Fruit fly (Drosophila melanogaster) whole organism, embryonic: Measurements from ENCODE around the gene Tti1.
A peak's percentile ranks its signal among the peaks of the same experiment; 100 is the strongest.

ENCODE experiments used
- Adf1 ChIP-seq: fragments of 200-800 bp; sonication (Bioruptor generic); IDR thresholded peaks from 2 replicates; pipeline ENCODE4 v1.3.6; 2022; ENCODE audit warnings: missing biosample characterization, missing genetic modification characterization
- Antp ChIP-seq: fragments of 200-800 bp; sonication (Bioruptor generic); optimal IDR thresholded peaks from 3 replicates; lab custom pipeline; 2016; ENCODE audit warnings: missing biosample characterization, missing genetic modification characterization
- B-H1 ChIP-seq: fragments of 200-800 bp; sonication (Bioruptor generic); IDR thresholded peaks from 3 replicates; pipeline ENCODE4 v1.3.6; 2022; ENCODE audit warnings: missing biosample characterization, missing genetic modification characterization
- B-H2 ChIP-seq: fragments of 200-800 bp; sonication (Bioruptor generic); optimal IDR thresholded peaks from 2 replicates; lab custom pipeline; 2018; ENCODE audit warnings: missing biosample characterization, mild to moderate bottlenecking, missing genetic modification characterization
- Bgb ChIP-seq: fragments of 200-800 bp; sonication (Bioruptor generic); IDR thresholded peaks from 2 replicates; pipeline ENCODE4 v1.3.6; 2022; ENCODE audit warnings: missing biosample characterization, missing genetic modification characterization; ENCODE audit not compliant: partially characterized antibody
- Bteb2 ChIP-seq: fragments of 200-800 bp; sonication (Bioruptor generic); optimal IDR thresholded peaks from 2 replicates; lab custom pipeline; 2016; ENCODE audit warnings: missing biosample characterization, missing genetic modification characterization
- CG10543 ChIP-seq: fragments of 200-800 bp; sonication (Bioruptor generic); optimal IDR thresholded peaks from 3 replicates; lab custom pipeline; 2017; ENCODE audit warnings: missing biosample characterization, mild to moderate bottlenecking, missing genetic modification characterization, moderate library complexity
- CG12155 ChIP-seq: fragments of 200-800 bp; sonication (Bioruptor generic); optimal IDR thresholded peaks from 3 replicates; lab custom pipeline; 2016; ENCODE audit warnings: missing biosample characterization, missing genetic modification characterization
- CG13894 ChIP-seq: fragments of 200-800 bp; sonication (Bioruptor generic); optimal IDR thresholded peaks from 3 replicates; lab custom pipeline; 2018; ENCODE audit warnings: missing biosample characterization, mild to moderate bottlenecking, missing genetic modification characterization, moderate library complexity
- CG14710 ChIP-seq: fragments of 200-800 bp; sonication (Bioruptor generic); optimal IDR thresholded peaks from 3 replicates; lab custom pipeline; 2019; ENCODE audit warnings: missing biosample characterization, mild to moderate bottlenecking, missing genetic modification characterization, moderate library complexity
- CG15514 ChIP-seq: fragments of 200-800 bp; sonication (Bioruptor generic); optimal IDR thresholded peaks from 3 replicates; lab custom pipeline; 2017; ENCODE audit warnings: missing biosample characterization, missing genetic modification characterization, mild to moderate bottlenecking, moderate library complexity, missing genetic modification reagents
- CG3407 ChIP-seq: fragments of 200-800 bp; sonication (Bioruptor generic); optimal IDR thresholded peaks from 2 replicates; lab custom pipeline; 2018; ENCODE audit warnings: missing biosample characterization, mild to moderate bottlenecking, missing genetic modification characterization
- CG34422 ChIP-seq: fragments of 200-800 bp; sonication (Bioruptor generic); IDR thresholded peaks from 3 replicates; pipeline ENCODE4 v1.3.6; 2022; ENCODE audit warnings: missing biosample characterization, missing genetic modification characterization
- CG3847 ChIP-seq: fragments of 200-800 bp; sonication (Bioruptor generic); IDR thresholded peaks from 2 replicates; pipeline ENCODE4 v1.3.6; 2022; ENCODE audit warnings: missing biosample characterization, missing genetic modification characterization
- CG4820 ChIP-seq: fragments of 200-800 bp; sonication (Bioruptor generic); optimal IDR thresholded peaks from 3 replicates; lab custom pipeline; 2016; ENCODE audit warnings: missing biosample characterization, missing genetic modification characterization
- CG6683 ChIP-seq: fragments of 200-800 bp; sonication (Bioruptor generic); optimal IDR thresholded peaks from 2 replicates; lab custom pipeline; 2017; ENCODE audit warnings: missing biosample characterization, mild to moderate bottlenecking, missing genetic modification characterization, missing genetic modification reagents
- CG7987 ChIP-seq: fragments of 200-800 bp; sonication (Bioruptor generic); optimal IDR thresholded peaks from 2 replicates; lab custom pipeline; 2018; ENCODE audit warnings: missing biosample characterization, mild to moderate bottlenecking, missing genetic modification characterization, moderate library complexity
- CTCF ChIP-seq: fragments of 200-800 bp; sonication (Bioruptor generic); optimal IDR thresholded peaks from 2 replicates; lab custom pipeline; 2017; ENCODE audit warnings: missing biosample characterization, mild to moderate bottlenecking, missing genetic modification characterization, moderate library complexity
- Dref ChIP-seq: fragments of 200-800 bp; sonication (Bioruptor generic); IDR thresholded peaks from 2 replicates; pipeline ENCODE4 v1.3.6; 2022; ENCODE audit warnings: missing biosample characterization, missing genetic modification characterization
- E2f1 ChIP-seq: fragments of 200-800 bp; sonication (Bioruptor generic); IDR thresholded peaks from 2 replicates; pipeline ENCODE4 v1.3.6; 2022; ENCODE audit warnings: missing biosample characterization, missing genetic modification characterization
- Ets65A ChIP-seq: fragments of 200-800 bp; sonication (Bioruptor generic); peaks from one replicate; lab custom pipeline; 2016; ENCODE audit warnings: missing biosample characterization, missing genetic modification characterization
- Fer1 ChIP-seq: fragments of 200-800 bp; sonication (Bioruptor generic); optimal IDR thresholded peaks from 2 replicates; lab custom pipeline; 2017; ENCODE audit warnings: missing biosample characterization, mild to moderate bottlenecking, missing genetic modification characterization
- HLH4C ChIP-seq: fragments of 200-800 bp; sonication (Bioruptor generic); IDR thresholded peaks from 3 replicates; pipeline ENCODE4 v1.3.6; 2022; ENCODE audit warnings: missing biosample characterization, missing genetic modification characterization; ENCODE audit not compliant: partially characterized antibody
- Hand ChIP-seq: fragments of 200-800 bp; sonication (Bioruptor generic); optimal IDR thresholded peaks from 2 replicates; lab custom pipeline; 2017; ENCODE audit warnings: mild to moderate bottlenecking, missing biosample characterization, missing genetic modification reagents, missing genetic modification characterization
- Lhr ChIP-seq: fragments of 200-800 bp; sonication (Bioruptor generic); optimal IDR thresholded peaks from 3 replicates; lab custom pipeline; 2017; ENCODE audit warnings: mild to moderate bottlenecking, missing biosample characterization, missing genetic modification reagents, missing genetic modification characterization
- NK7.1 ChIP-seq: fragments of 200-800 bp; sonication (Bioruptor generic); optimal IDR thresholded peaks from 3 replicates; lab custom pipeline; 2016; ENCODE audit warnings: missing biosample characterization, missing genetic modification characterization
- Opbp ChIP-seq: fragments of 200-800 bp; sonication (Bioruptor generic); IDR thresholded peaks from 3 replicates; pipeline ENCODE4 v1.3.6; 2022; ENCODE audit warnings: missing biosample characterization, missing genetic modification characterization; ENCODE audit not compliant: partially characterized antibody
- Ravus ChIP-seq: fragments of 200-800 bp; sonication (Bioruptor generic); IDR thresholded peaks from 2 replicates; pipeline ENCODE4 v1.3.6; 2022; ENCODE audit warnings: missing biosample characterization, missing genetic modification characterization
- Stat92E ChIP-seq, 3 experiments: fragments of >200 bp in 2 of 3; fragments of 200-800 bp in 1 of 3; sonication (Bioruptor generic) in 1 of 3; optimal IDR thresholded peaks; 2 replicates each; lab custom pipeline; 2017 to 2019; ENCODE audit warnings: missing biosample characterization in 3 of 3, missing genetic modification characterization in 3 of 3, mild to moderate bottlenecking in 1 of 3, moderate library complexity in 1 of 3
- amos ChIP-seq: fragments of 200-800 bp; sonication (Bioruptor generic); IDR thresholded peaks from 2 replicates; pipeline ENCODE4 v1.3.6; 2022; ENCODE audit warnings: missing biosample characterization, missing genetic modification characterization; ENCODE audit not compliant: partially characterized antibody
- caup ChIP-seq: fragments of 200-800 bp; sonication (Bioruptor generic); optimal IDR thresholded peaks from 3 replicates; lab custom pipeline; 2017; ENCODE audit warnings: missing biosample characterization, mild to moderate bottlenecking, missing genetic modification characterization, moderate library complexity; ENCODE audit not compliant: severe bottlenecking
- dm ChIP-seq: fragments of 200-800 bp; sonication (Bioruptor generic); optimal IDR thresholded peaks from 3 replicates; lab custom pipeline; 2016; ENCODE audit warnings: missing biosample characterization, missing genetic modification characterization
- ewg ChIP-seq: fragments of 200-800 bp; sonication (Bioruptor generic); optimal IDR thresholded peaks from 3 replicates; lab custom pipeline; 2017; ENCODE audit warnings: mild to moderate bottlenecking, missing biosample characterization, missing genetic modification reagents, missing genetic modification characterization
- lab ChIP-seq: fragments of 200-800 bp; sonication (Bioruptor generic); optimal IDR thresholded peaks from 3 replicates; lab custom pipeline; 2017; ENCODE audit warnings: missing biosample characterization, missing genetic modification characterization, mild to moderate bottlenecking, moderate library complexity, missing genetic modification reagents
- lov ChIP-seq, 2 experiments: fragments of 200-800 bp in 1 of 2; fragments of >200 bp in 1 of 2; sonication (Bioruptor generic) in 1 of 2; IDR thresholded peaks in 1 of 2; optimal IDR thresholded peaks in 1 of 2; 2 replicates in 1 of 2; 3 replicates in 1 of 2; pipeline versions ENCODE4 v1.3.6 to Lab custom; 2017 to 2022; ENCODE audit warnings: missing biosample characterization in 1 of 2, missing genetic modification characterization in 1 of 2
- mirr ChIP-seq: fragments of 200-800 bp; sonication (Bioruptor generic); optimal IDR thresholded peaks from 3 replicates; lab custom pipeline; 2018; ENCODE audit warnings: missing biosample characterization, mild to moderate bottlenecking, missing genetic modification characterization
- nerfin-1 ChIP-seq: fragments of 200-800 bp; sonication (Bioruptor generic); optimal IDR thresholded peaks from 3 replicates; lab custom pipeline; 2019; ENCODE audit warnings: missing biosample characterization, mild to moderate bottlenecking, missing genetic modification characterization, moderate library complexity
- onecut ChIP-seq: fragments of 200-800 bp; sonication (Bioruptor generic); IDR thresholded peaks from 2 replicates; pipeline ENCODE4 v1.3.6; 2022; ENCODE audit warnings: missing biosample characterization, missing genetic modification characterization
- pita ChIP-seq: fragments of 200-800 bp; sonication (Bioruptor generic); optimal IDR thresholded peaks from 2 replicates; lab custom pipeline; 2017; ENCODE audit warnings: missing biosample characterization, mild to moderate bottlenecking, missing genetic modification characterization
- pzg ChIP-seq: fragments of 200-800 bp; sonication (Bioruptor generic); optimal IDR thresholded peaks from 3 replicates; lab custom pipeline; 2018; ENCODE audit warnings: missing biosample characterization, mild to moderate bottlenecking, missing genetic modification characterization, moderate library complexity
- sim ChIP-seq: fragments of 200-800 bp; sonication (Bioruptor generic); IDR thresholded peaks from 2 replicates; pipeline ENCODE4 v1.3.6; 2022; ENCODE audit warnings: missing biosample characterization, missing genetic modification characterization
- sr ChIP-seq: fragments of 200-800 bp; sonication (Bioruptor generic); IDR thresholded peaks from 3 replicates; pipeline ENCODE4 v1.3.6; 2022; ENCODE audit warnings: missing biosample characterization, missing genetic modification characterization
- sug ChIP-seq: fragments of 200-800 bp; optimal IDR thresholded peaks from 2 replicates; lab custom pipeline; 2019; ENCODE audit warnings: missing biosample characterization, mild to moderate bottlenecking, missing genetic modification characterization, moderate library complexity
- tna ChIP-seq: fragments of 200-800 bp; sonication (Bioruptor generic); IDR thresholded peaks from 2 replicates; pipeline ENCODE4 v1.3.6; 2022; ENCODE audit warnings: missing biosample characterization, missing genetic modification characterization; ENCODE audit not compliant: partially characterized antibody
- unc-4 ChIP-seq: fragments of 200-800 bp; sonication (Bioruptor generic); IDR thresholded peaks from 2 replicates; pipeline ENCODE4 v1.3.6; 2022; ENCODE audit warnings: missing biosample characterization, missing genetic modification characterization; ENCODE audit not compliant: partially characterized antibody
- zen ChIP-seq: fragments of 200-800 bp; sonication (Bioruptor generic); optimal IDR thresholded peaks from 3 replicates; lab custom pipeline; 2018; ENCODE audit warnings: missing biosample characterization, mild to moderate bottlenecking, missing genetic modification characterization, moderate library complexity
- zf30C ChIP-seq: fragments of 200-800 bp; sonication (Bioruptor generic); optimal IDR thresholded peaks from 3 replicates; lab custom pipeline; 2018; ENCODE audit warnings: missing biosample characterization, mild to moderate bottlenecking, missing genetic modification characterization

The Tti1 gene

dm6 chr3R:9784341-9785062, 30.0 kb upstream of the Tti1 start, which contains the start of the genes MtnA and CG8500 (continued):
- TF ChIP-seq onecut (GFP tag; lab: Robert Waterston, UW) (peak; percentile 87), HLH4C (GFP tag; lab: Robert Waterston, UW) (0 out of 3 replicates have a peak, but pooled peaks have one; percentile 24), zf30C (no peak), sug (tag; lab: Kevin White, UChicago) (peak; percentile 40), Ets65A (GFP tag; lab: Kevin White, UChicago) (peak; percentile 77), E2f1 (GFP tag; lab: Robert Waterston, UW) (no peak), sim (no peak), nerfin-1 (no peak), B-H2 (GFP tag; lab: Kevin White, UChicago) (peak; percentile 15), pzg (peak; percentile 67), mirr (no peak), CG6683 (GFP tag; lab: Kevin White, UChicago) (peak; percentile 11), zen (tag; lab: Kevin White, UChicago) (no peak), Dref (GFP tag; lab: Robert Waterston, UW) (0 out of 2 replicates have a peak, but pooled peaks have one; percentile 28), CG7987 (GFP tag; lab: Kevin White, UChicago) (peak; percentile 30), Bgb (GFP tag; lab: Robert Waterston, UW) (peak; percentile 54; the same call in 1 of the 2 replicates), CG14710 (no peak), Fer1 (peak; percentile 55), B-H1 (GFP tag; lab: Robert Waterston, UW) (no peak), Antp (no peak), caup (GFP tag; lab: Kevin White, UChicago) (peak; percentile 13), CG13894 (tag; lab: Kevin White, UChicago) (peak; percentile 26), sr (GFP tag; lab: Robert Waterston, UW) (0 out of 3 replicates have a peak, but pooled peaks have one; percentile 7), Ravus (GFP tag; lab: Robert Waterston, UW) (no peak), CG34422 (peak; percentile 75; the same call in 2 of the 3 replicates), CG12155 (peak; percentile 20), CG3407 (GFP tag; lab: Kevin White, UChicago) (no peak), Stat92E (GFP tag; optimal IDR thresholded peaks at IDR 0.05; lab: Kevin White, UChicago) (no peak), unc-4 (GFP tag; lab: Robert Waterston, UW) (0 out of 2 replicates have a peak, but pooled peaks have one; percentile 28), pita (GFP tag; lab: Kevin White, UChicago) (peak; percentile 54), dm (GFP tag; lab: Kevin White, UChicago) (peak; percentile 3), Opbp (0 out of 3 replicates have a peak, but pooled peaks have one; percentile 24), ewg (GFP tag; lab: Kevin White, UChicago) (peak; percentile 99), Adf1 (GFP tag; lab: Robert Waterston, UW) (peak; percentile 45; the same call in 1 of the 2 replicates), tna (peak; percentile 19; the same call in 1 of the 2 replicates), amos (peak; percentile 44; the same call in 1 of the 2 replicates), lab (GFP tag; lab: Kevin White, UChicago) (peak; percentile 51), Lhr (GFP tag; lab: Kevin White, UChicago) (peak; percentile 13), Bteb2 (no peak), Hand (GFP tag; lab: Kevin White, UChicago) (peak; percentile 4), NK7.1 (GFP tag; lab: Kevin White, UChicago) (no peak), CG15514 (GFP tag; lab: Kevin White, UChicago) (peak; percentile 96), CG4820 (no peak), CTCF (peak; percentile 64), lov (optimal IDR thresholded peaks at IDR 0.05; lab: Kevin White, UChicago) (no peak), lov (GFP tag; IDR thresholded peaks at IDR 0.05; lab: Robert Waterston, UW) (0 out of 3 replicates have a peak, but pooled peaks have one; percentile 19), CG10543 (GFP tag; lab: Kevin White, UChicago) (peak; percentile 37), CG3847 (GFP tag; lab: Robert Waterston, UW) (0 out of 2 replicates have a peak, but pooled peaks have one; percentile 7)
